Fruit fly (Drosophila melanogaster) whole organism, embryonic: Measurements from ENCODE around the gene Cpr67Fa1.

Experiments
- Atf6 ChIP-seq: fragments of 200-800 bp; sonication (Bioruptor generic); IDR thresholded peaks from 2 replicates; pipeline ENCODE4 v1.3.6; 2022; ENCODE audit warnings: missing biosample characterization, missing genetic modification characterization
- CG1024 ChIP-seq: fragments of 200-800 bp; sonication (Bioruptor generic); IDR thresholded peaks from 2 replicates; pipeline ENCODE4 v1.3.6; 2022; ENCODE audit warnings: missing biosample characterization, missing genetic modification characterization
- CG11504 ChIP-seq: fragments of 200-800 bp; sonication (Bioruptor generic); optimal IDR thresholded peaks from 3 replicates; lab custom pipeline; 2019; ENCODE audit warnings: missing biosample characterization, mild to moderate bottlenecking, missing genetic modification characterization, moderate library complexity
- CG11696 ChIP-seq: fragments of 200-800 bp; sonication (Bioruptor generic); IDR thresholded peaks from 2 replicates; pipeline ENCODE4 v1.3.6; 2022; ENCODE audit warnings: missing biosample characterization, missing genetic modification characterization
- CG12219 ChIP-seq: fragments of 200-800 bp; sonication (Bioruptor generic); optimal IDR thresholded peaks from 3 replicates; lab custom pipeline; 2018; ENCODE audit warnings: missing biosample characterization, mild to moderate bottlenecking, missing genetic modification characterization
- CG12391 ChIP-seq: fragments of 200-800 bp; sonication (Bioruptor generic); optimal IDR thresholded peaks from 3 replicates; lab custom pipeline; 2018; ENCODE audit warnings: missing biosample characterization, mild to moderate bottlenecking, missing genetic modification characterization, moderate library complexity
- CG12769 ChIP-seq: fragments of 200-800 bp; sonication (Bioruptor generic); optimal IDR thresholded peaks from 2 replicates; lab custom pipeline; 2019; ENCODE audit warnings: missing biosample characterization, mild to moderate bottlenecking, missing genetic modification characterization, moderate library complexity
- CG13123 ChIP-seq: fragments of 200-800 bp; sonication (Bioruptor generic); optimal IDR thresholded peaks from 2 replicates; lab custom pipeline; 2016; ENCODE audit warnings: missing biosample characterization, missing genetic modification characterization
- CG1603 ChIP-seq: fragments of 200-800 bp; sonication (Bioruptor generic); optimal IDR thresholded peaks from 2 replicates; lab custom pipeline; 2019; ENCODE audit warnings: missing biosample characterization, mild to moderate bottlenecking, missing genetic modification characterization, moderate library complexity
- CG17359 ChIP-seq: fragments of 200-800 bp; sonication (Bioruptor generic); optimal IDR thresholded peaks from 3 replicates; lab custom pipeline; 2018; ENCODE audit warnings: missing biosample characterization, mild to moderate bottlenecking, missing genetic modification characterization, moderate library complexity
- CG17361 ChIP-seq: fragments of 200-800 bp; sonication (Bioruptor generic); IDR thresholded peaks from 3 replicates; pipeline ENCODE4 v1.3.6; 2022; ENCODE audit warnings: missing biosample characterization, missing genetic modification characterization
- CG17912 ChIP-seq: fragments of 200-800 bp; sonication (Bioruptor generic); optimal IDR thresholded peaks from 2 replicates; lab custom pipeline; 2018; ENCODE audit warnings: missing biosample characterization, mild to moderate bottlenecking, missing genetic modification characterization
- CG18262 ChIP-seq: fragments of 200-800 bp; optimal IDR thresholded peaks from 3 replicates; lab custom pipeline; 2019; ENCODE audit warnings: missing biosample characterization, mild to moderate bottlenecking, missing genetic modification characterization, moderate library complexity
- CG2712 ChIP-seq: fragments of 200-800 bp; optimal IDR thresholded peaks from 3 replicates; lab custom pipeline; 2019; ENCODE audit warnings: missing biosample characterization, mild to moderate bottlenecking, missing genetic modification characterization, moderate library complexity
- CG31441 ChIP-seq: fragments of 200-800 bp; sonication (Bioruptor generic); IDR thresholded peaks from 2 replicates; pipeline ENCODE4 v1.3.6; 2022; ENCODE audit warnings: missing biosample characterization, missing genetic modification characterization
- CG6654 ChIP-seq: fragments of 200-800 bp; sonication (Bioruptor generic); optimal IDR thresholded peaks from 2 replicates; lab custom pipeline; 2017; ENCODE audit warnings: missing biosample characterization, mild to moderate bottlenecking, missing genetic modification characterization
- CG7556 ChIP-seq: fragments of 200-800 bp; sonication (Bioruptor generic); optimal IDR thresholded peaks from 2 replicates; lab custom pipeline; 2017; ENCODE audit warnings: missing biosample characterization, mild to moderate bottlenecking, missing genetic modification characterization
- CG7839 ChIP-seq: fragments of 200-800 bp; sonication (Bioruptor generic); optimal IDR thresholded peaks from 3 replicates; lab custom pipeline; 2018; ENCODE audit warnings: missing biosample characterization, mild to moderate bottlenecking, missing genetic modification characterization, moderate library complexity
- CG8388 ChIP-seq: fragments of 200-800 bp; sonication (Bioruptor generic); optimal IDR thresholded peaks from 2 replicates; lab custom pipeline; 2019; ENCODE audit warnings: missing biosample characterization, mild to moderate bottlenecking, missing genetic modification characterization, moderate library complexity
- CG8924 ChIP-seq: fragments of 200-800 bp; optimal IDR thresholded peaks from 3 replicates; lab custom pipeline; 2019; ENCODE audit warnings: missing biosample characterization, mild to moderate bottlenecking, missing genetic modification characterization, moderate library complexity
- CG9215 ChIP-seq: fragments of 200-800 bp; sonication (Bioruptor generic); IDR thresholded peaks from 2 replicates; pipeline ENCODE4 v1.3.6; 2022; ENCODE audit warnings: missing biosample characterization, missing genetic modification characterization
- CoRest ChIP-seq: fragments of 200-800 bp; sonication (Bioruptor generic); optimal IDR thresholded peaks from 3 replicates; lab custom pipeline; 2018; ENCODE audit warnings: missing biosample characterization, mild to moderate bottlenecking, missing genetic modification characterization, moderate library complexity
- E2f1 ChIP-seq: fragments of 200-800 bp; sonication (Bioruptor generic); IDR thresholded peaks from 2 replicates; pipeline ENCODE4 v1.3.6; 2022; ENCODE audit warnings: missing biosample characterization, missing genetic modification characterization
- Ets65A ChIP-seq: fragments of 200-800 bp; sonication (Bioruptor generic); peaks from one replicate; lab custom pipeline; 2016; ENCODE audit warnings: missing biosample characterization, missing genetic modification characterization
- HHEX ChIP-seq: fragments of 200-800 bp; sonication (Bioruptor generic); optimal IDR thresholded peaks from 3 replicates; lab custom pipeline; 2017; ENCODE audit warnings: missing biosample characterization, mild to moderate bottlenecking, missing genetic modification characterization, missing genetic modification reagents
- HLHmδ ChIP-seq: fragments of 200-800 bp; sonication (Bioruptor generic); optimal IDR thresholded peaks from 2 replicates; lab custom pipeline; 2018; ENCODE audit warnings: missing biosample characterization, mild to moderate bottlenecking, missing genetic modification characterization, moderate library complexity
- Lpt ChIP-seq: fragments of >200 bp; optimal IDR thresholded peaks from 2 replicates; lab custom pipeline; 2018; ENCODE audit warnings: missing biosample characterization, missing genetic modification characterization
- Mes4 ChIP-seq: fragments of 200-800 bp; sonication (Bioruptor generic); optimal IDR thresholded peaks from 2 replicates; lab custom pipeline; 2016; ENCODE audit warnings: missing biosample characterization, missing genetic modification characterization
- Mrtf ChIP-seq: fragments of 200-800 bp; sonication (Bioruptor generic); IDR thresholded peaks from 3 replicates; pipeline ENCODE4 v1.3.6; 2022; ENCODE audit warnings: missing biosample characterization, missing genetic modification characterization
- Ravus ChIP-seq: fragments of 200-800 bp; sonication (Bioruptor generic); IDR thresholded peaks from 2 replicates; pipeline ENCODE4 v1.3.6; 2022; ENCODE audit warnings: missing biosample characterization, missing genetic modification characterization
- Six4 ChIP-seq: fragments of 200-800 bp; sonication (Bioruptor generic); optimal IDR thresholded peaks from 2 replicates; lab custom pipeline; 2016; ENCODE audit warnings: missing biosample characterization, missing genetic modification characterization
- abd-A ChIP-seq: fragments of 200-800 bp; sonication (Bioruptor generic); optimal IDR thresholded peaks from 3 replicates; lab custom pipeline; 2019; ENCODE audit warnings: missing biosample characterization, mild to moderate bottlenecking, missing genetic modification characterization, moderate library complexity
- bsh ChIP-seq, 2 experiments: fragments of 200-800 bp; sonication (Bioruptor generic); optimal IDR thresholded peaks; 2 replicates each; lab custom pipeline; 2017 to 2018; ENCODE audit warnings: mild to moderate bottlenecking in 2 of 2, missing biosample characterization in 2 of 2, missing genetic modification characterization in 2 of 2, moderate library complexity in 1 of 2
- chinmo ChIP-seq: fragments of 200-800 bp; sonication (Bioruptor generic); IDR thresholded peaks from 4 replicates; pipeline ENCODE4 v1.3.6; 2022; ENCODE audit warnings: missing biosample characterization, missing genetic modification characterization; ENCODE audit not compliant: partially characterized antibody
- emc ChIP-seq: fragments of 200-800 bp; sonication (Bioruptor generic); optimal IDR thresholded peaks from 2 replicates; lab custom pipeline; 2016; ENCODE audit warnings: missing biosample characterization, missing genetic modification characterization
- gem ChIP-seq: fragments of 200-800 bp; sonication (Bioruptor generic); optimal IDR thresholded peaks from 2 replicates; lab custom pipeline; 2019; ENCODE audit warnings: missing biosample characterization, mild to moderate bottlenecking, missing genetic modification characterization, moderate library complexity
- hkb ChIP-seq, 2 experiments: fragments of 200-800 bp in 1 of 2; fragments of >200 bp in 1 of 2; sonication (Bioruptor generic) in 1 of 2; IDR thresholded peaks in 1 of 2; optimal IDR thresholded peaks in 1 of 2; 2 replicates each; pipeline versions ENCODE4 v1.3.6 to Lab custom; 2017 to 2022; ENCODE audit warnings: missing biosample characterization in 1 of 2, missing genetic modification characterization in 1 of 2
- lbe ChIP-seq: fragments of 200-800 bp; sonication (Bioruptor generic); optimal IDR thresholded peaks from 2 replicates; lab custom pipeline; 2016; ENCODE audit warnings: missing biosample characterization, mild to moderate bottlenecking, missing genetic modification characterization
- lola ChIP-seq, 3 experiments: fragments of >200 bp in 2 of 3; fragments of 200-800 bp in 1 of 3; sonication (Bioruptor generic) in 1 of 3; optimal IDR thresholded peaks; 2 replicates each; lab custom pipeline; 2017 to 2019; ENCODE audit warnings: missing biosample characterization in 3 of 3, missing genetic modification characterization in 3 of 3, mild to moderate bottlenecking in 1 of 3, moderate library complexity in 1 of 3
- pan ChIP-seq, 4 experiments: fragments of >200 bp in 3 of 4; fragments of 200-800 bp in 1 of 4; sonication (Bioruptor generic) in 1 of 4; optimal IDR thresholded peaks in 3 of 4; IDR thresholded peaks in 1 of 4; 2 replicates each; pipeline versions ENCODE4 v1.3.6 to Lab custom; 2017 to 2022; ENCODE audit warnings: missing biosample characterization in 2 of 4, missing genetic modification characterization in 2 of 4, mixed read lengths in 1 of 4
- phol ChIP-seq: fragments of 200-800 bp; sonication (Bioruptor generic); optimal IDR thresholded peaks from 3 replicates; lab custom pipeline; 2018; ENCODE audit warnings: missing biosample characterization, mild to moderate bottlenecking, missing genetic modification characterization, moderate library complexity
- pros ChIP-seq: fragments of 200-800 bp; sonication (Bioruptor generic); optimal IDR thresholded peaks from 3 replicates; lab custom pipeline; 2019; ENCODE audit warnings: missing biosample characterization, mild to moderate bottlenecking, missing genetic modification characterization, moderate library complexity
- row ChIP-seq: fragments of 200-800 bp; sonication (Bioruptor generic); IDR thresholded peaks from 3 replicates; pipeline ENCODE4 v1.3.6; 2022; ENCODE audit warnings: missing biosample characterization, missing genetic modification characterization
- sd ChIP-seq: fragments of 200-800 bp; sonication (Bioruptor generic); optimal IDR thresholded peaks from 3 replicates; lab custom pipeline; 2018; ENCODE audit warnings: missing biosample characterization, mild to moderate bottlenecking, missing genetic modification characterization, moderate library complexity
- ttk ChIP-seq: fragments of 200-800 bp; sonication (Bioruptor generic); IDR thresholded peaks from 2 replicates; pipeline ENCODE4 v2.1.2; 2022; ENCODE audit warnings: missing biosample characterization, missing genetic modification characterization
- vvl ChIP-seq: fragments of 200-800 bp; sonication (Bioruptor generic); IDR thresholded peaks from 2 replicates; pipeline ENCODE4 v1.3.6; 2022; ENCODE audit warnings: missing biosample characterization, missing genetic modification characterization
- zen2 ChIP-seq: fragments of 200-800 bp; sonication (Bioruptor generic); IDR thresholded peaks from 3 replicates; pipeline ENCODE4 v1.3.6; 2022; ENCODE audit warnings: missing biosample characterization, missing genetic modification characterization; ENCODE audit not compliant: partially characterized antibody

The Cpr67Fa1 gene

dm6 chr3L:10889000-10889691, 644 bp upstream of the Cpr67Fa1 start (continued):
- TF ChIP-seq Ravus (no peak), CG1024 (GFP tag; lab: Robert Waterston, UW) (no peak), hkb (optimal IDR thresholded peaks at IDR 0.05; lab: Kevin White, UChicago) (no peak), hkb (GFP tag; IDR thresholded peaks at IDR 0.05; lab: Robert Waterston, UW) (no peak), sd (no peak), CG1603 (tag; lab: Kevin White, UChicago) (peak; percentile 0), CG17359 (tag; lab: Kevin White, UChicago) (peak; percentile 9), chinmo (peak; percentile 85; the same call in 2 of the 4 replicates), gem (tag; lab: Kevin White, UChicago) (peak; percentile 57), E2f1 (GFP tag; lab: Robert Waterston, UW) (no peak), vvl (GFP tag; lab: Robert Waterston, UW) (peak; percentile 53; the same call in 1 of the 2 replicates), CG11696 (GFP tag; lab: Robert Waterston, UW) (peak; percentile 69), Six4 (GFP tag; lab: Kevin White, UChicago) (no peak), CG9215 (no peak), row (GFP tag; lab: Robert Waterston, UW) (0 out of 3 replicates have a peak, but pooled peaks have one; percentile 18), CG12391 (peak; percentile 4), lbe (GFP tag; lab: Kevin White, UChicago) (no peak), pros (peak; percentile 39), CG8924 (peak; percentile 24), phol (tag; lab: Kevin White, UChicago) (peak; percentile 23), CG6654 (GFP tag; lab: Kevin White, UChicago) (no peak), Mrtf (0 out of 3 replicates have a peak, but pooled peaks have one; percentile 13), emc (GFP tag; lab: Kevin White, UChicago) (no peak), CG12769 (peak; percentile 11), lola (GFP tag; optimal IDR thresholded peaks at IDR 0.05; lab: Kevin White, UChicago) (no peak), Mes4 (GFP tag; lab: Kevin White, UChicago) (no peak), pan (optimal IDR thresholded peaks at IDR 0.05; lab: Kevin White, UChicago) (no peak), pan (GFP tag; optimal IDR thresholded peaks at IDR 0.05 in 1 of 2, IDR thresholded peaks at IDR 0.05 in 1 of 2) (peak in 1 of 2 experiments; percentile 26), CG18262 (tag; lab: Kevin White, UChicago) (peak; percentile 43), bsh (GFP tag; optimal IDR thresholded peaks at IDR 0.05; lab: Kevin White, UChicago) (no peak), CG11504 (tag; lab: Kevin White, UChicago) (peak; percentile 56), CG2712 (tag; lab: Kevin White, UChicago) (peak; percentile 36), CG8388 (GFP tag; lab: Kevin White, UChicago) (no peak), CG17912 (GFP tag; lab: Kevin White, UChicago) (no peak), ttk (no peak), CG13123 (GFP tag; lab: Kevin White, UChicago) (no peak), Ets65A (GFP tag; lab: Kevin White, UChicago) (peak; percentile 13), abd-A (peak; percentile 52), HHEX (no peak), Atf6 (GFP tag; lab: Robert Waterston, UW) (no peak), Lpt (GFP tag; lab: Kevin White, UChicago) (no peak), CoRest (tag; lab: Kevin White, UChicago) (peak; percentile 2), CG17361 (GFP tag; lab: Robert Waterston, UW) (0 out of 3 replicates have a peak, but pooled peaks have one; percentile 24), CG7556 (GFP tag; lab: Kevin White, UChicago) (no peak), HLHmδ (GFP tag; lab: Kevin White, UChicago) (no peak), CG31441 (peak; percentile 27; the same call in 1 of the 2 replicates), CG12219 (GFP tag; lab: Kevin White, UChicago) (no peak), zen2 (no peak), CG7839 (peak; percentile 26)
